Fruit fly (Drosophila melanogaster) whole organism, prepupa: ENCODE measurements around the gene CG13603.

ENCODE experiments used
- CG15336 ChIP-seq: fragments of 200-800 bp; sonication (Bioruptor generic); IDR thresholded peaks from 2 replicates; pipeline ENCODE4 v1.3.6; 2022; ENCODE audit warnings: missing biosample characterization, missing genetic modification characterization
- CG6792 ChIP-seq: fragments of 200-800 bp; sonication (Bioruptor generic); optimal IDR thresholded peaks from 3 replicates; lab custom pipeline; 2016; ENCODE audit warnings: missing biosample characterization, missing genetic modification characterization
- CG9139 ChIP-seq: fragments of 200-800 bp; sonication (Bioruptor generic); optimal IDR thresholded peaks from 3 replicates; lab custom pipeline; 2017; ENCODE audit warnings: missing biosample characterization, mild to moderate bottlenecking, missing genetic modification characterization
- Hr39 ChIP-seq: fragments of 200-800 bp; sonication (Bioruptor generic); optimal IDR thresholded peaks from 2 replicates; lab custom pipeline; 2016; ENCODE audit warnings: missing biosample characterization, missing genetic modification characterization
- OdsH ChIP-seq: fragments of 200-800 bp; sonication (Bioruptor generic); optimal IDR thresholded peaks from 3 replicates; lab custom pipeline; 2016; ENCODE audit warnings: missing biosample characterization, missing genetic modification characterization
- esn ChIP-seq: fragments of 200-800 bp; sonication (Bioruptor generic); optimal IDR thresholded peaks from 2 replicates; lab custom pipeline; 2016; ENCODE audit warnings: missing biosample characterization, mild to moderate bottlenecking, missing genetic modification characterization, moderate library complexity
- fd85E ChIP-seq: fragments of 200-800 bp; sonication (Bioruptor generic); optimal IDR thresholded peaks from 3 replicates; lab custom pipeline; 2016; ENCODE audit warnings: missing biosample characterization, missing genetic modification characterization
- spab ChIP-seq: fragments of 200-800 bp; sonication (Bioruptor generic); optimal IDR thresholded peaks from 2 replicates; lab custom pipeline; 2017; ENCODE audit warnings: missing biosample characterization, mild to moderate bottlenecking, missing genetic modification characterization, missing genetic modification reagents
- svp ChIP-seq: fragments of 200-800 bp; sonication (Bioruptor generic); peaks from one replicate; lab custom pipeline; 2016; ENCODE audit warnings: missing biosample characterization, missing genetic modification characterization

DNA sequence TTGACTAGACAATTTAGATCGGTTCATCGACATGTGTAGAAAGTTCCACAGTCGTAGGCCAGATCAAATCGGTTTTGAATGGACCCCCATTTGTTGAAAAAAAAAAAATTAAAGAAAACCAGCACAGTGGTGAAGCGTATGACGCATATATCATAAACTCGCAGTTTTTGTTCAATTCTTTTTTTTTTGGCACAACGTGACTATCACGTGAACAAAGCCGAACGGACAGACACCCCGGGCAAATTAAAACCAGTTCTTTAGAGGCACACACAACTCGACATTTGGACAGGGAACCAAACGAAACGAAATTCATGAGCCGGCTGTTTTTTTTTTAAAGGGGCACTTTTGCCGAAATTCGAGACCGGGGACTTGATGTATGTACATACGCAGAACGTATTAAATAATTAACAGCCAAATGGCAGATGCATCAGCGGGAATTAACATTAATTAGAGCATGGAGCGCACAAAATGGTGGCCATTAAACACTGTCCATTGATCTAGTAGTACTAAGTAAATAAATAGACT is 45.5 kb downstream of the CG13603 start:
- TF ChIP-seq CG6792 (GFP tag; lab: Kevin White, UChicago) (no peak), CG9139 (GFP tag; lab: Kevin White, UChicago) (no peak), spab (no peak), svp (GFP tag; lab: Kevin White, UChicago) (no peak), fd85E (GFP tag; lab: Kevin White, UChicago) (no peak), OdsH (GFP tag; lab: Kevin White, UChicago) (no peak), Hr39 (GFP tag; lab: Kevin White, UChicago) (no peak), esn (GFP tag; lab: Kevin White, UChicago) (no peak), CG15336 (no peak)
